Fruit fly (Drosophila melanogaster): Measurements from ENCODE around the gene CG42832.

DNA sequence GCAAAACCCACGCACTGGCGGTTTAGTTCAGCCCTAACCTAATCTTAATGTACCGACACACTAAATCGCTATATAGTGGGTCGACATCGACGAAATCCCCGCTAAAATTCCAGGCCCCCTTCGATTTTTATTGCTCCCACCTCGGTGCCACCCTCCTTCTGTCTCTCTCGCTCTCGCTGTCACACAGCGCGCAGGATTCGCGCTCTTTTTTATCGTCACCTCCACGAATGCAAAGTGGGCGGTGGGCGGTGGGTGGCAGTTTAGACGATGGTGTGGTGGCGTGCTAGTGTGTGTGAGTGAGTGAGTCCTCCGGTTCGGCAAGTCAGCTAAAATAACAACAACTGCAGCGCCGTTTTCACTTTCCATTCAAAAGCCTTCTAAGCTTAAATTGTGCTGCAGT is 7.9 kb upstream of the CG42832 start:
- no peak for TF ChIP-seq psq (optimal IDR thresholded peaks at IDR 0.05)
- no peak for TF ChIP-seq insv (optimal IDR thresholded peaks at IDR 0.05)
- TF ChIP-seq h (optimal IDR thresholded peaks at IDR 0.05) = no peak
- no peak for TF ChIP-seq Myc (optimal IDR thresholded peaks at IDR 0.05)
- TF ChIP-seq ttk (optimal IDR thresholded peaks at IDR 0.05) = no peak
